Worm (Caenorhabditis elegans) whole organism, young adult: ENCODE data around the gene T26G10.4.

Experiments used
- F33H1.4 ChIP-seq: fragments of 200-800 bp; sonication (Bioruptor generic); IDR thresholded peaks from 2 replicates; pipeline ENCODE4 v1.3.6; 2022; ENCODE audit warnings: missing genetic modification reagents, missing genetic modification characterization, missing compliant biosample characterization
- ceh-79 ChIP-seq: sonication (generic microtip); optimal IDR thresholded peaks from 2 replicates; lab custom pipeline; 2017; ENCODE audit warnings: mild to moderate bottlenecking, missing genetic modification characterization, missing compliant biosample characterization
- hrde-1 ChIP-seq: sonication (generic microtip); optimal IDR thresholded peaks from 2 replicates; lab custom pipeline; 2016; ENCODE audit warnings: missing genetic modification characterization, mild to moderate bottlenecking, missing compliant biosample characterization, moderate library complexity, missing genotype, missing genetic modification reagents, borderline replicate concordance
- mes-4 ChIP-seq: sonication (generic microtip); optimal IDR thresholded peaks from 2 replicates; lab custom pipeline; 2016; ENCODE audit warnings: missing genotype, missing genetic modification characterization, missing compliant biosample characterization
- pha-4 ChIP-seq: fragments of 150-350 bp; sonication (generic microtip); optimal IDR thresholded peaks from 2 replicates; lab custom pipeline; 2014; ENCODE audit warnings: missing biosample characterization, missing genetic modification reagents, missing genetic modification characterization

DNA sequence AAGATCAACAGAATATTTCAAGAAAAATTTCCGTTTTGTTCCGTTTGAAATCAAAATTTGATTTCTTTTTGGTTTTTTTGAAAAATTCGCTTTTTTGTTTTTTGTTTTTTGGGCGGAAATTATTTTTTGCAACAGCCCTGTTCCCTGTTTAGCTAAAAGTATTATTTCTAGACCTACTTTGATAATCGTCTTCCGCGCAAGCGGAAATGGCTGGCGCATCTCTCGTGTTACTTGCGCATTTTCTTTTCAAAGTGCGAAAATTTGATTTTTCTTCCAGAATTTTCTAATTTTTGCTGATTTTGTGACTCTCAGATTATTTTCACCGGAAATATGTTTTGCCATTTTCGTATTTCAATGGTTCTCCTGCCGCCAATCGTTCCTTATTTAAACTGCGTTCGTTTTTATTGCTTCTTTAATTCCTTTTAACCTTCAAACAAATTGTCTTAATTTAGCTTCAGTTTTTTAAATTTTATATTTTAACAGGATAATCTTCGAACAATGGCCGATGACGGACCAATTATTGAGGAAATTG is 13.3 kb downstream of the T26G10.4 start, which contains the start of gene cpar-1:
- TF ChIP-seq ceh-79 (tag; lab: Kevin White, UChicago): no peak
- no peak for TF ChIP-seq pha-4 (tag; lab: Kevin White, UChicago)
- no peak for TF ChIP-seq mes-4 (tag; lab: Kevin White, UChicago)
- TF ChIP-seq hrde-1 (tag; lab: Kevin White, UChicago): no peak
- TF ChIP-seq F33H1.4 (GFP tag; lab: Robert Waterston, UW): no peak; the same call in 1 of the 2 replicates
